Fruit fly (Drosophila melanogaster) whole organism, embryonic: ENCODE data around the gene CG2006.

ENCODE experiments used
- Antp ChIP-seq: fragments of 200-800 bp; sonication (Bioruptor generic); optimal IDR thresholded peaks from 3 replicates; lab custom pipeline; 2016; ENCODE audit warnings: missing biosample characterization, missing genetic modification characterization
- CG11085 ChIP-seq: fragments of 200-800 bp; sonication (Bioruptor generic); IDR thresholded peaks from 2 replicates; pipeline ENCODE4 v1.3.6; 2022; ENCODE audit warnings: missing biosample characterization, missing genetic modification characterization
- CG11456 ChIP-seq: fragments of 200-800 bp; sonication (Bioruptor generic); IDR thresholded peaks from 3 replicates; pipeline ENCODE4 v1.3.6; 2022; ENCODE audit warnings: missing biosample characterization, missing genetic modification characterization
- CG11504 ChIP-seq: fragments of 200-800 bp; sonication (Bioruptor generic); optimal IDR thresholded peaks from 3 replicates; lab custom pipeline; 2019; ENCODE audit warnings: missing biosample characterization, mild to moderate bottlenecking, missing genetic modification characterization, moderate library complexity
- CG12659 ChIP-seq: fragments of 200-800 bp; sonication (Bioruptor generic); optimal IDR thresholded peaks from 3 replicates; lab custom pipeline; 2017; ENCODE audit warnings: mild to moderate bottlenecking, missing biosample characterization, missing genetic modification reagents, missing genetic modification characterization
- CG17359 ChIP-seq: fragments of 200-800 bp; sonication (Bioruptor generic); optimal IDR thresholded peaks from 3 replicates; lab custom pipeline; 2018; ENCODE audit warnings: missing biosample characterization, mild to moderate bottlenecking, missing genetic modification characterization, moderate library complexity
- CG17385 ChIP-seq: fragments of 200-800 bp; sonication (Bioruptor generic); optimal IDR thresholded peaks from 3 replicates; lab custom pipeline; 2018; ENCODE audit warnings: missing biosample characterization, mild to moderate bottlenecking, missing genetic modification characterization
- CG17802 ChIP-seq: fragments of 200-800 bp; sonication (Bioruptor generic); optimal IDR thresholded peaks from 2 replicates; lab custom pipeline; 2018; ENCODE audit warnings: missing biosample characterization, mild to moderate bottlenecking, missing genetic modification characterization, moderate library complexity
- CG1792 ChIP-seq: fragments of 200-800 bp; sonication (Bioruptor generic); optimal IDR thresholded peaks from 2 replicates; lab custom pipeline; 2016; ENCODE audit warnings: missing biosample characterization, missing genetic modification characterization
- CG18011 ChIP-seq: fragments of 200-800 bp; sonication (Bioruptor generic); optimal IDR thresholded peaks from 2 replicates; lab custom pipeline; 2017; ENCODE audit warnings: missing biosample characterization, missing genetic modification characterization, mild to moderate bottlenecking, moderate library complexity, missing genotype
- CG30403 ChIP-seq: fragments of 200-800 bp; sonication (Bioruptor generic); optimal IDR thresholded peaks from 3 replicates; lab custom pipeline; 2016; ENCODE audit warnings: missing biosample characterization, missing genetic modification characterization
- CG31388 ChIP-seq: fragments of 200-800 bp; sonication (Bioruptor generic); optimal IDR thresholded peaks from 2 replicates; lab custom pipeline; 2016; ENCODE audit warnings: missing biosample characterization, missing genetic modification characterization
- CG32532 ChIP-seq: fragments of 200-800 bp; sonication (Bioruptor generic); IDR thresholded peaks from 2 replicates; pipeline ENCODE4 v1.3.6; 2022; ENCODE audit warnings: missing biosample characterization, missing genetic modification characterization
- CG4707 ChIP-seq: fragments of 200-800 bp; sonication (Bioruptor generic); optimal IDR thresholded peaks from 2 replicates; lab custom pipeline; 2018; ENCODE audit warnings: missing biosample characterization, mild to moderate bottlenecking, missing genetic modification characterization, moderate library complexity
- CG5180 ChIP-seq: fragments of 200-800 bp; sonication (Bioruptor generic); optimal IDR thresholded peaks from 3 replicates; lab custom pipeline; 2017; ENCODE audit warnings: missing biosample characterization, missing genetic modification characterization, mild to moderate bottlenecking, moderate library complexity, missing genetic modification reagents
- CG6854 ChIP-seq: fragments of 200-800 bp; sonication (Bioruptor generic); optimal IDR thresholded peaks from 3 replicates; lab custom pipeline; 2017; ENCODE audit warnings: missing biosample characterization, mild to moderate bottlenecking, missing genetic modification characterization
- CG7928 ChIP-seq: fragments of 200-800 bp; sonication (Bioruptor generic); optimal IDR thresholded peaks from 2 replicates; lab custom pipeline; 2017; ENCODE audit warnings: missing biosample characterization, mild to moderate bottlenecking, missing genetic modification characterization
- D19B ChIP-seq: fragments of 200-800 bp; sonication (Bioruptor generic); optimal IDR thresholded peaks from 2 replicates; lab custom pipeline; 2017; ENCODE audit warnings: missing biosample characterization, mild to moderate bottlenecking, missing genetic modification characterization
- Dp ChIP-seq: fragments of 200-800 bp; sonication (Bioruptor generic); optimal IDR thresholded peaks from 2 replicates; lab custom pipeline; 2018; ENCODE audit warnings: missing biosample characterization, mild to moderate bottlenecking, missing genetic modification characterization, moderate library complexity
- Drgx ChIP-seq: fragments of 200-800 bp; sonication (Bioruptor generic); IDR thresholded peaks from 2 replicates; pipeline ENCODE4 v1.3.6; 2022; ENCODE audit warnings: missing biosample characterization, missing genetic modification characterization
- Eip74EF ChIP-seq, 2 experiments: fragments of 200-800 bp in 1 of 2; fragments of >200 bp in 1 of 2; sonication (Bioruptor generic) in 1 of 2; optimal IDR thresholded peaks; 2 replicates each; lab custom pipeline; 2017 to 2019; ENCODE audit warnings: missing biosample characterization in 2 of 2, missing genetic modification characterization in 2 of 2, mild to moderate bottlenecking in 1 of 2, moderate library complexity in 1 of 2
- Hr3 ChIP-seq: fragments of 200-800 bp; sonication (Bioruptor generic); optimal IDR thresholded peaks from 3 replicates; lab custom pipeline; 2016; ENCODE audit warnings: missing biosample characterization, missing genetic modification characterization
- Hsf ChIP-seq: fragments of 200-800 bp; sonication (Bioruptor generic); optimal IDR thresholded peaks from 3 replicates; lab custom pipeline; 2016; ENCODE audit warnings: missing biosample characterization, missing genetic modification characterization
- Jarid2 ChIP-seq: fragments of 200-800 bp; sonication (Bioruptor generic); optimal IDR thresholded peaks from 3 replicates; lab custom pipeline; 2017; ENCODE audit warnings: mild to moderate bottlenecking, missing biosample characterization, missing genetic modification reagents, missing genetic modification characterization
- MESR4 ChIP-seq: fragments of 200-800 bp; sonication (Bioruptor generic); optimal IDR thresholded peaks from 2 replicates; lab custom pipeline; 2018; ENCODE audit warnings: missing biosample characterization, mild to moderate bottlenecking, missing genetic modification characterization, moderate library complexity
- Side ChIP-seq: fragments of 200-800 bp; sonication (Bioruptor generic); optimal IDR thresholded peaks from 2 replicates; lab custom pipeline; 2016; ENCODE audit warnings: missing biosample characterization, missing genetic modification characterization
- Tbp ChIP-seq: fragments of >200 bp; optimal IDR thresholded peaks from 2 replicates; lab custom pipeline; 2018; ENCODE audit warnings: missing biosample characterization, missing genetic modification characterization
- Usf ChIP-seq: fragments of 200-800 bp; sonication (Bioruptor generic); optimal IDR thresholded peaks from 2 replicates; lab custom pipeline; 2017; ENCODE audit warnings: missing genotype, missing biosample characterization, missing genetic modification characterization
- ac ChIP-seq: fragments of 200-800 bp; sonication (Bioruptor generic); optimal IDR thresholded peaks from 3 replicates; lab custom pipeline; 2017; ENCODE audit warnings: missing biosample characterization, mild to moderate bottlenecking, missing genetic modification characterization
- ash1 ChIP-seq: fragments of 200-800 bp; sonication (Bioruptor generic); optimal IDR thresholded peaks from 2 replicates; lab custom pipeline; 2018; ENCODE audit warnings: missing biosample characterization, mild to moderate bottlenecking, missing genetic modification characterization
- bbx ChIP-seq: fragments of 200-800 bp; sonication (Bioruptor generic); IDR thresholded peaks from 2 replicates; pipeline ENCODE4 v1.3.6; 2022; ENCODE audit warnings: missing biosample characterization, missing genetic modification characterization; ENCODE audit not compliant: partially characterized antibody
- bowl ChIP-seq: fragments of 200-800 bp; sonication (Bioruptor generic); IDR thresholded peaks from 2 replicates; pipeline ENCODE4 v1.3.6; 2022; ENCODE audit warnings: missing biosample characterization, missing genetic modification characterization
- caup ChIP-seq: fragments of 200-800 bp; sonication (Bioruptor generic); optimal IDR thresholded peaks from 3 replicates; lab custom pipeline; 2017; ENCODE audit warnings: missing biosample characterization, mild to moderate bottlenecking, missing genetic modification characterization, moderate library complexity; ENCODE audit not compliant: severe bottlenecking
- chn ChIP-seq: fragments of 200-800 bp; sonication (Bioruptor generic); optimal IDR thresholded peaks from 2 replicates; lab custom pipeline; 2016; ENCODE audit warnings: missing biosample characterization, missing genetic modification characterization
- ci ChIP-seq: fragments of 200-800 bp; sonication (Bioruptor generic); IDR thresholded peaks from 3 replicates; pipeline ENCODE4 v1.3.6; 2022; ENCODE audit warnings: missing biosample characterization, missing genetic modification characterization
- danr ChIP-seq: fragments of 200-800 bp; sonication (Bioruptor generic); IDR thresholded peaks from 2 replicates; pipeline ENCODE4 v1.3.6; 2022; ENCODE audit warnings: missing biosample characterization, missing genetic modification characterization
- en ChIP-seq: fragments of 200-800 bp; sonication (Bioruptor generic); optimal IDR thresholded peaks from 2 replicates; lab custom pipeline; 2016; ENCODE audit warnings: missing biosample characterization, missing genetic modification characterization
- esg ChIP-seq: fragments of 200-800 bp; sonication (Bioruptor generic); conservative IDR thresholded peaks from 2 replicates; pipeline ENCODE4 v1.3.6; 2022; ENCODE audit warnings: missing biosample characterization, missing genetic modification characterization
- fd102C ChIP-seq: fragments of 200-800 bp; sonication (Bioruptor generic); optimal IDR thresholded peaks from 2 replicates; lab custom pipeline; 2018; ENCODE audit warnings: missing biosample characterization, mild to moderate bottlenecking, missing genetic modification characterization, moderate library complexity
- p53 ChIP-seq: fragments of 200-800 bp; sonication (Bioruptor generic); optimal IDR thresholded peaks from 2 replicates; lab custom pipeline; 2016; ENCODE audit warnings: missing biosample characterization, missing genetic modification characterization
- pho ChIP-seq: fragments of 200-800 bp; sonication (Bioruptor generic); optimal IDR thresholded peaks from 2 replicates; lab custom pipeline; 2016; ENCODE audit warnings: missing biosample characterization, missing genetic modification characterization
- sens ChIP-seq: fragments of 200-800 bp; sonication (Bioruptor generic); peaks from one replicate; lab custom pipeline; 2016; ENCODE audit warnings: missing biosample characterization, missing genetic modification characterization
- sens-2 ChIP-seq: fragments of 200-800 bp; sonication (Bioruptor generic); IDR thresholded peaks from 2 replicates; pipeline ENCODE4 v1.3.6; 2022; ENCODE audit warnings: missing biosample characterization, missing genetic modification characterization
- sisA ChIP-seq: fragments of 200-800 bp; sonication (Bioruptor generic); IDR thresholded peaks from 2 replicates; pipeline ENCODE4 v1.3.6; 2022; ENCODE audit warnings: missing biosample characterization, missing genetic modification characterization
- sna ChIP-seq: fragments of 200-800 bp; sonication (Bioruptor generic); IDR thresholded peaks from 2 replicates; pipeline ENCODE4 v1.3.6; 2022; ENCODE audit warnings: missing biosample characterization, missing genetic modification characterization; ENCODE audit not compliant: partially characterized antibody
- tio ChIP-seq: fragments of 200-800 bp; sonication (Bioruptor generic); optimal IDR thresholded peaks from 2 replicates; lab custom pipeline; 2017; ENCODE audit warnings: missing biosample characterization, missing genetic modification characterization, inconsistent platforms
- unpg ChIP-seq: fragments of 200-800 bp; sonication (Bioruptor generic); optimal IDR thresholded peaks from 3 replicates; lab custom pipeline; 2018; ENCODE audit warnings: missing biosample characterization, mild to moderate bottlenecking, missing genetic modification characterization, moderate library complexity
- wdn ChIP-seq: fragments of 200-800 bp; sonication (Bioruptor generic); IDR thresholded peaks from 2 replicates; pipeline ENCODE4 v1.3.6; 2022; ENCODE audit warnings: missing biosample characterization, missing genetic modification characterization
- zen ChIP-seq: fragments of 200-800 bp; sonication (Bioruptor generic); optimal IDR thresholded peaks from 3 replicates; lab custom pipeline; 2018; ENCODE audit warnings: missing biosample characterization, mild to moderate bottlenecking, missing genetic modification characterization, moderate library complexity
- zf30C ChIP-seq: fragments of 200-800 bp; sonication (Bioruptor generic); optimal IDR thresholded peaks from 3 replicates; lab custom pipeline; 2018; ENCODE audit warnings: missing biosample characterization, mild to moderate bottlenecking, missing genetic modification characterization

CG2006 gene

DNA sequence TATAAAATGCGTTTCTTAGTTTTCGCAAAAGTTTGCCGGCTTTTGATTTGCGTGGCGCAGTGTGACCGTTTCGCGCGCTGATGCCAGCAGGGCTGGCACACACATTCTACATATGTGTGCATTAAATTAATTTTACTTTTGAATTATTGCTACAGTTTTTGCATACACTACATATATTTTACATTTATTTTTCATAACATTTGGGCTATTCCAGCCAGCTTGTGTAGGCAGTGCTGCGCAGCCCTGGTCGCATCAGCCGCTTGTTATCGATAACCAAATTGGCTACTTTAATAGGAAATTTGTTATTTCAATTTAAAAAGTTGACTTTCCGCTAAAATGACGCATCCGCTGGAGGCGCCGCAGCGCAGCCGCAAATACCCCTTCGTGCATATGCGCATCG, at the start of gene CG2006, which contains the start of gene CG2321 (continued):
- TF ChIP-seq Usf (GFP tag; lab: Kevin White, UChicago) (no peak), Eip74EF (GFP tag; optimal IDR thresholded peaks at IDR 0.05; lab: Kevin White, UChicago) (no peak), Hr3 (peak; percentile 30), sens (GFP tag; lab: Kevin White, UChicago) (peak; percentile 93), CG1792 (GFP tag; lab: Kevin White, UChicago) (peak; percentile 20), tio (GFP tag; lab: Kevin White, UChicago) (no peak), en (GFP tag; lab: Kevin White, UChicago) (no peak), bbx (GFP tag; lab: Robert Waterston, UW) (peak; percentile 71), CG7928 (peak; percentile 99), Jarid2 (GFP tag; lab: Kevin White, UChicago) (no peak), CG17385 (GFP tag; lab: Kevin White, UChicago) (peak; percentile 10), CG11456 (GFP tag; lab: Robert Waterston, UW) (no peak), MESR4 (GFP tag; lab: Kevin White, UChicago) (peak; percentile 48), danr (GFP tag; lab: Robert Waterston, UW) (0 out of 2 replicates have a peak, but pooled peaks have one; percentile 34), D19B (GFP tag; lab: Kevin White, UChicago) (no peak), p53 (GFP tag; lab: Kevin White, UChicago) (peak; percentile 30), CG17802 (tag; lab: Kevin White, UChicago) (no peak), esg (GFP tag; lab: Robert Waterston, UW) (0 out of 2 replicates have a peak, but pooled peaks have one; percentile 6), pho (GFP tag; lab: Kevin White, UChicago) (peak; percentile 46), CG17359 (tag; lab: Kevin White, UChicago) (peak; percentile 1), CG31388 (GFP tag; lab: Kevin White, UChicago) (no peak), Hsf (GFP tag; lab: Kevin White, UChicago) (peak; percentile 65), zf30C (GFP tag; lab: Kevin White, UChicago) (no peak), ac (GFP tag; lab: Kevin White, UChicago) (no peak), sens-2 (GFP tag; lab: Robert Waterston, UW) (0 out of 2 replicates have a peak, but pooled peaks have one; percentile 29), Drgx (0 out of 2 replicates have a peak, but pooled peaks have one; percentile 23), chn (GFP tag; lab: Kevin White, UChicago) (peak; percentile 55), bowl (GFP tag; lab: Robert Waterston, UW) (no peak), CG11504 (no peak), CG5180 (no peak), unpg (GFP tag; lab: Kevin White, UChicago) (no peak), CG11085 (GFP tag; lab: Robert Waterston, UW) (peak; percentile 33), ash1 (GFP tag; lab: Kevin White, UChicago) (no peak), sna (GFP tag; lab: Robert Waterston, UW) (peak; percentile 52; the same call in 1 of the 2 replicates), Tbp (GFP tag; lab: Kevin White, UChicago) (no peak), CG32532 (GFP tag; lab: Robert Waterston, UW) (peak; percentile 66), Dp (GFP tag; lab: Kevin White, UChicago) (peak; percentile 79), sisA (peak; percentile 62), wdn (GFP tag; lab: Robert Waterston, UW) (no peak), fd102C (no peak), Side (GFP tag; lab: Kevin White, UChicago) (peak; percentile 22), CG18011 (peak; percentile 19), CG12659 (GFP tag; lab: Kevin White, UChicago) (peak; percentile 80), ci (GFP tag; lab: Robert Waterston, UW) (peak; percentile 59; the same call in 2 of the 3 replicates), CG6854 (no peak), Antp (GFP tag; lab: Kevin White, UChicago) (peak; percentile 46), CG4707 (no peak), zen (tag; lab: Kevin White, UChicago) (peak; percentile 74), caup (GFP tag; lab: Kevin White, UChicago) (peak; percentile 41), CG30403 (GFP tag; lab: Kevin White, UChicago) (peak; percentile 76)
